Worm (Caenorhabditis elegans) whole organism, L3 larva: ENCODE results near the gene C18A11.1.

Source experiments
- ama-1 ChIP-seq: fragments of 150-350 bp; optimal IDR thresholded peaks from 2 replicates; lab custom pipeline; 2018
- daf-12 ChIP-seq: fragments of 150-350 bp; optimal IDR thresholded peaks from 2 replicates; lab custom pipeline; 2014; ENCODE audit warnings: missing biosample characterization, missing genetic modification reagents, missing genetic modification characterization
- egl-27 ChIP-seq: sonication (generic microtip); optimal IDR thresholded peaks from 4 replicates; lab custom pipeline; 2017; ENCODE audit warnings: missing biosample characterization, missing genetic modification reagents, missing genetic modification characterization
- eor-1 ChIP-seq, 2 experiments: fragments of 150-350 bp; optimal IDR thresholded peaks; 2 replicates each; lab custom pipeline; 2014 to 2018; ENCODE audit warnings: missing biosample characterization in 2 of 2, missing genetic modification characterization in 2 of 2
- hmg-11 ChIP-seq: sonication (generic microtip); optimal IDR thresholded peaks from 2 replicates; lab custom pipeline; 2016; ENCODE audit warnings: missing genetic modification characterization, missing compliant biosample characterization
- mdl-1 ChIP-seq: fragments of 150-350 bp; optimal IDR thresholded peaks from 2 replicates; lab custom pipeline; 2014; ENCODE audit warnings: missing biosample characterization, missing genetic modification characterization
- nfya-1 ChIP-seq: sonication (generic microtip); optimal IDR thresholded peaks from 2 replicates; lab custom pipeline; 2017; ENCODE audit warnings: missing genetic modification characterization, mild to moderate bottlenecking, missing compliant biosample characterization, antibody characterized with exemption, moderate library complexity; ENCODE audit not compliant: insufficient read depth
- nhr-23 ChIP-seq: fragments of 150-350 bp; optimal IDR thresholded peaks from 2 replicates; lab custom pipeline; 2014; ENCODE audit warnings: missing biosample characterization, missing genetic modification reagents, missing genetic modification characterization
- nhr-77 ChIP-seq: fragments of 150-350 bp; optimal IDR thresholded peaks from 2 replicates; lab custom pipeline; 2014; ENCODE audit warnings: missing biosample characterization, missing genetic modification characterization
- pha-4 ChIP-seq: fragments of 150-350 bp; optimal IDR thresholded peaks from 2 replicates; lab custom pipeline; 2014; ENCODE audit warnings: missing biosample characterization, missing genetic modification reagents, missing genetic modification characterization
- sea-2 ChIP-seq: fragments of 150-350 bp; sonication (generic microtip); optimal IDR thresholded peaks from 4 replicates; lab custom pipeline; 2014; ENCODE audit warnings: missing biosample characterization, missing genetic modification reagents, missing genetic modification characterization
- tbx-2 ChIP-seq: sonication (generic microtip); optimal IDR thresholded peaks from 2 replicates; lab custom pipeline; 2016; ENCODE audit warnings: mild to moderate bottlenecking, missing genetic modification characterization, missing compliant biosample characterization

ce11 chrX:8089266-8089909, 20.3 kb downstream of the C18A11.1 start:
- TF ChIP-seq nfya-1 (tag; lab: Kevin White, UChicago), result no peak
- TF ChIP-seq pha-4 (tag; lab: Kevin White, UChicago), result peak; percentile 47
- no peak for TF ChIP-seq egl-27 (tag; lab: Kevin White, UChicago)
- TF ChIP-seq nhr-77 (tag; lab: Kevin White, UChicago), result no peak
- no peak for TF ChIP-seq nhr-23 (tag; lab: Kevin White, UChicago)
- no peak for TF ChIP-seq eor-1 (tag; optimal IDR thresholded peaks at IDR 0.05; lab: Kevin White, UChicago)
- TF ChIP-seq hmg-11 (tag; lab: Kevin White, UChicago), result peak; percentile 7
- no peak for TF ChIP-seq sea-2 (GFP tag; lab: Kevin White, UChicago)
- no peak for TF ChIP-seq tbx-2 (tag; lab: Kevin White, UChicago)
- TF ChIP-seq mdl-1, result no peak
- no peak for TF ChIP-seq ama-1 (lab: Kevin White, UChicago)
- no peak for TF ChIP-seq daf-12 (tag; lab: Kevin White, UChicago)
